Fruit fly (Drosophila melanogaster) whole organism, adult: ENCODE results near the gene tant.

ENCODE experiments used
- CG11617 ChIP-seq: fragments of 200-800 bp; sonication (Bioruptor generic); optimal IDR thresholded peaks from 2 replicates; lab custom pipeline; 2017; ENCODE audit warnings: mild to moderate bottlenecking, missing biosample characterization, missing genetic modification reagents, missing genetic modification characterization
- CG12768 ChIP-seq: fragments of 200-800 bp; sonication (Bioruptor generic); optimal IDR thresholded peaks from 2 replicates; lab custom pipeline; 2017; ENCODE audit warnings: missing biosample characterization, missing genetic modification characterization, mild to moderate bottlenecking, moderate library complexity, missing genetic modification reagents
- CG14711 ChIP-seq: fragments of 200-800 bp; sonication (Bioruptor generic); optimal IDR thresholded peaks from 2 replicates; lab custom pipeline; 2018; ENCODE audit warnings: missing biosample characterization, mild to moderate bottlenecking, missing genetic modification characterization, moderate library complexity
- CG1620 ChIP-seq: fragments of 200-800 bp; sonication (Bioruptor generic); optimal IDR thresholded peaks from 2 replicates; lab custom pipeline; 2016; ENCODE audit warnings: missing biosample characterization, missing genetic modification characterization
- CG33017 ChIP-seq: fragments of 200-800 bp; sonication (Bioruptor generic); optimal IDR thresholded peaks from 2 replicates; lab custom pipeline; 2018; ENCODE audit warnings: missing biosample characterization, mild to moderate bottlenecking, missing genetic modification characterization, moderate library complexity
- CG5204 ChIP-seq: fragments of 200-800 bp; sonication (Bioruptor generic); optimal IDR thresholded peaks from 2 replicates; lab custom pipeline; 2016; ENCODE audit warnings: missing biosample characterization, missing genetic modification characterization
- CG7045 ChIP-seq: fragments of 200-800 bp; sonication (Bioruptor generic); optimal IDR thresholded peaks from 2 replicates; lab custom pipeline; 2017; ENCODE audit warnings: missing biosample characterization, mild to moderate bottlenecking, missing genetic modification characterization
- CG7101 ChIP-seq: fragments of 200-800 bp; sonication (Bioruptor generic); optimal IDR thresholded peaks from 2 replicates; lab custom pipeline; 2018; ENCODE audit warnings: missing biosample characterization, mild to moderate bottlenecking, missing genetic modification characterization, moderate library complexity
- Clk ChIP-seq: fragments of 200-800 bp; sonication (Bioruptor generic); optimal IDR thresholded peaks from 2 replicates; lab custom pipeline; 2017; ENCODE audit warnings: missing biosample characterization, missing genetic modification characterization
- Crg-1 ChIP-seq: fragments of 200-800 bp; sonication (Bioruptor generic); optimal IDR thresholded peaks from 2 replicates; lab custom pipeline; 2016; ENCODE audit warnings: missing biosample characterization, missing genetic modification characterization
- Hr96 ChIP-seq: fragments of 200-800 bp; sonication (Bioruptor generic); optimal IDR thresholded peaks from 2 replicates; lab custom pipeline; 2016; ENCODE audit warnings: missing biosample characterization, missing genetic modification characterization
- Mnt ChIP-seq: fragments of 200-800 bp; sonication (Bioruptor generic); optimal IDR thresholded peaks from 2 replicates; lab custom pipeline; 2016; ENCODE audit warnings: missing biosample characterization, mild to moderate bottlenecking, missing genetic modification characterization
- bab1 ChIP-seq: fragments of 200-800 bp; sonication (Bioruptor generic); optimal IDR thresholded peaks from 3 replicates; lab custom pipeline; 2019; ENCODE audit warnings: missing biosample characterization, mild to moderate bottlenecking, missing genetic modification characterization, moderate library complexity
- cic ChIP-seq: fragments of 200-800 bp; sonication (Bioruptor generic); optimal IDR thresholded peaks from 2 replicates; lab custom pipeline; 2017; ENCODE audit warnings: missing biosample characterization, mild to moderate bottlenecking, missing genetic modification characterization, moderate library complexity
- cnc ChIP-seq, 2 experiments: fragments of >200 bp; optimal IDR thresholded peaks; 2 replicates each; lab custom pipeline; 2017
- kay ChIP-seq: fragments of 200-800 bp; sonication (Bioruptor generic); peaks from one replicate; lab custom pipeline; 2016; ENCODE audit warnings: missing biosample characterization, missing genetic modification characterization, borderline replicate concordance
- ovo ChIP-seq: fragments of 200-800 bp; sonication (Bioruptor generic); optimal IDR thresholded peaks from 2 replicates; lab custom pipeline; 2016; ENCODE audit warnings: missing biosample characterization, missing genetic modification characterization
- pad ChIP-seq: fragments of 200-800 bp; sonication (Bioruptor generic); optimal IDR thresholded peaks from 3 replicates; lab custom pipeline; 2017; ENCODE audit warnings: missing biosample characterization, missing genetic modification characterization, mild to moderate bottlenecking, moderate library complexity, missing genetic modification reagents
- tj ChIP-seq: fragments of 200-800 bp; sonication (Bioruptor generic); optimal IDR thresholded peaks from 3 replicates; lab custom pipeline; 2017; ENCODE audit warnings: missing biosample characterization, mild to moderate bottlenecking, missing genetic modification characterization, moderate library complexity
- toe ChIP-seq: fragments of 200-800 bp; sonication (Bioruptor generic); optimal IDR thresholded peaks from 2 replicates; lab custom pipeline; 2016; ENCODE audit warnings: missing biosample characterization, missing genetic modification characterization

The tant gene

DNA sequence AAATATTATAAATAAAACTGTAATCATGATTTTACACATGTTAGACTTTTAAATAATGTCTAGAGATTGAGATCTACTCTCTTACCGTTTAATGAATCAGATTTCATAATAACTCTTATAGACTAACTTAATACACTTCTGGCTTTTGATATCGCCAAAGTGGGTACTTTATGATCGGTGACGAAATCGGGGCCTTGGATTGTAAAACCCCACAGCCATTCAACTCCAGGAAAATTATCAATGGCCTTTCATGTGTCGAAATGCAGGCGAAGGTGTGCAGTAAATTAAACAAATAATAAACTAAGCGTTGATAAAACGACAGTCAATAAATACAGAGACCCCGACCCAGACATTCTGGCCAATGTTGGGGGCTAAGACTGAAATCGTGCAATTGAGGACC lies 18.8 kb upstream of the tant start:
- peak; percentile 21 for TF ChIP-seq Hr96 (GFP tag; lab: Kevin White, UChicago)
- TF ChIP-seq toe, result no peak
- peak; percentile 75 for TF ChIP-seq kay (GFP tag; lab: Kevin White, UChicago)
- peak; percentile 26 for TF ChIP-seq cic (GFP tag; lab: Kevin White, UChicago)
- no peak for TF ChIP-seq bab1 (GFP tag; lab: Kevin White, UChicago)
- TF ChIP-seq CG5204, result no peak
- TF ChIP-seq cnc (optimal IDR thresholded peaks at IDR 0.05; lab: Kevin White, UChicago), result no peak
- no peak for TF ChIP-seq CG33017 (tag; lab: Kevin White, UChicago)
- no peak for TF ChIP-seq CG11617
- TF ChIP-seq Crg-1 (GFP tag; lab: Kevin White, UChicago), result no peak
- no peak for TF ChIP-seq CG1620
- no peak for TF ChIP-seq ovo (GFP tag; lab: Kevin White, UChicago)
- no peak for TF ChIP-seq CG12768
- no peak for TF ChIP-seq tj
- TF ChIP-seq pad (GFP tag; lab: Kevin White, UChicago), result no peak
- no peak for TF ChIP-seq Clk
- no peak for TF ChIP-seq CG7045 (GFP tag; lab: Kevin White, UChicago)
- TF ChIP-seq CG14711 (tag; lab: Kevin White, UChicago), result no peak
- TF ChIP-seq Mnt, result no peak
- no peak for TF ChIP-seq CG7101 (tag; lab: Kevin White, UChicago)

- TF ChIP-seq CG7101 (tag; lab: Kevin White, UChicago) (no peak), bab1 (GFP tag; lab: Kevin White, UChicago) (no peak), cic (GFP tag; lab: Kevin White, UChicago) (no peak), CG11617 (no peak), CG5204 (no peak), Crg-1 (GFP tag; lab: Kevin White, UChicago) (no peak), CG1620 (no peak), cnc (optimal IDR thresholded peaks at IDR 0.05; lab: Kevin White, UChicago) (no peak), Clk (no peak), CG33017 (tag; lab: Kevin White, UChicago) (no peak), CG14711 (tag; lab: Kevin White, UChicago) (no peak)
These were observed 18.1 kb upstream of the tant start, which contains the start of gene CG6462 for dm6 chr3L:6036811-6037210. Gene CG6462, plus strand, starts transcription at chr3L:6037111.

DNA sequence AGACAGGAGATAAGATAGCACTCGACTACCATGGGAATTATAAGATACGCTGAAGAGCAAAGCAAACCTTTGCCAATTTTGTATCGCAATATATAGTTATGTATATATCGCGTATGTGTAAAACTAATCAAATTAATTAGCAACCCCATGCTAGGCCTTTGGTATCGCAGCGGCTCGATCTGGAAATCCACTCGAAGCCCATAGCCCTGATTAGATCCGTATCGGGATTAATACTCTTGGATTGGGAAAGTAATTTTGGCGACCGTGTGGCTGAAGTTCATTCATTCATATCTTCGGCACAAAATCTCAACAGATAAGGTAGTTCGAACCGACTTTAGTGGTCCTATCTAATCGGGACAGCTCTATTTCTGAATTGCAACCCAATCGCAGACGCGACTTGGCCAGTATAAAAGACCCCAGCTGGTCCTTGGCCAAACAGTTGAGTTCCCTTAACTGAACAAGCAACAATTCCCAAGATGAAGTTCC lies 16.2 kb upstream of the tant start, which contains the start of gene Jon65Aiv:
TSS of gene Jon65Aiv (plus strand) at position 436 of the 486 bp plus-strand sequence.
- TF ChIP-seq cic (GFP tag; lab: Kevin White, UChicago) (peak; percentile 15), CG5204 (no peak)

DNA sequence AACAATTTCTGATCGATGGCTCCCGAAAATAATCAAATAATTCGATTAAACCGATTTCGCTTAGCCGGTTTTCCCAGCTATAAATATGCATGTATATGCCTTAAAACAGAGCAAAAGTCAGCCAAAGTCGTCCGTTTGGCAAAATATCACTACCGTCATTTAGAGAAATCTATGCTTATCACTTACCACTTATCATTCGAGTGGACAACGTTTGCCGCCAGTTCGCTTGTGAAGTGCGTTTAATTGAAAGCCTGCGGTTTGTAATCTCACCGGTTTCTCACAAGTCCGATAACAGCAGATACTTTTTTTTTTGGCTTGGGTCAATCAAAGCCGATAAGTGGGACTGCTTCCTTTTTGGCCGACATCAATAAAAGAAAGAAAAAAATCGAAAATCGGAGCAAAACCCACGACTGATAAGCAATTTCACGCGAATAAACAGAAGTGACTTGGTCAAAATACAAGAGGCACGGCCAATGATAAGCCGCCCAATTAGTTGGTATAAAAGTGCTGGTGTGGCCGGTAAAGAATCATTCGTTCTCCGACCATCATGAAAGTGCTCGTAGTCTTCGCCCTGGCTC lies 4.6 kb upstream of the tant start, which contains the start of gene Jon65Aiii:
TSS of gene Jon65Aiii (plus strand) at position 528 of the 578 bp plus-strand sequence.
- TF ChIP-seq CG14711 (tag; lab: Kevin White, UChicago) (no peak), cic (GFP tag; lab: Kevin White, UChicago) (peak; percentile 57), CG11617 (no peak), pad (GFP tag; lab: Kevin White, UChicago) (no peak)

DNA sequence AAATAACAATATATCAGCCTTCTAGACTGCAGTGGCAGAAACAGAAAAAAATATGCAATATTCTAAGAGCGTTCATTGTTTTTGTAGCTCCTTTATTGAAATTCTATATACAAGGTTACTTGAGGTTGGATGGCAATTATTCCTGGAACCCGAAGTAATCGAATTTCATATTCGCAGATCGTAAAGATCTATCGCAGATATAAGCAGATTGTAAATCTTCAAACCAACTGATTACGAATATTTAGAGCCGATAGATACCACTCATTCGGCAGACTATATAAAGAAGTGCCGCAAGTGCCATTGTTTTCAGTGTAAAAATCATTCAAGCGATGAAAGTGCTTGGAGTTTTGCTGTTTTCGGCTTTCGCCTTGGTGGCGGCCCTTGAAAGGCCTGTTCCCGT lies 2.9 kb upstream of the tant start, which contains the start of gene Jon65Aii:
TSS of gene Jon65Aii (plus strand) at position 301 of the 400 bp plus-strand sequence.
- peak; percentile 8 for TF ChIP-seq kay (GFP tag; lab: Kevin White, UChicago)
- TF ChIP-seq CG14711 (tag; lab: Kevin White, UChicago), result no peak
- TF ChIP-seq cnc (optimal IDR thresholded peaks at IDR 0.05; lab: Kevin White, UChicago), result no peak
- no peak for TF ChIP-seq pad (GFP tag; lab: Kevin White, UChicago)

DNA sequence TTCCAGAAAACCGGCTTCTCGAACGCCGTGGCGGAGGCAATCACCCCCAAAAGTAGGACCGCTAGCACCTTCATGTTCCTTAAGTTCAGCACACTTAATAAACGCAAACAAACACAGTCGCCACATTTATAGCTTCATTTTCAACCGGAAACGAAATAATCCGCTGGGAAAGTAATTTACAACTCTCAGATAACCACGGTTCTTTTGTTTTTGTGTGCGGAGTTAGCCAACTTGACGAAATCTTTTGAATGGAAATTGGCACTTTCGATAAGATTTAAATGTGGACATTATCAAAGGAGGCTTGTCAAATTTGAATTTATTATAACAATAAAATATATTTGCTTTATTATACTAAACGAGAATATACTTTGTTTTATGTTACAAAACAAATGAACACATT lies 593 bp upstream of the tant start, which contains the start of gene Jon65Ai:
TSS of gene Jon65Ai (minus strand) at position 101 of the 400 bp plus-strand sequence.
- TF ChIP-seq CG11617 (no peak), Mnt (no peak), Crg-1 (GFP tag; lab: Kevin White, UChicago) (no peak), CG33017 (tag; lab: Kevin White, UChicago) (no peak), tj (no peak), CG14711 (tag; lab: Kevin White, UChicago) (no peak), ovo (GFP tag; lab: Kevin White, UChicago) (no peak)

dm6 chr3L:6059062-6059708 lies 4.2 kb downstream of the tant start, which contains the start of gene CG6592:
Gene CG6592, plus strand, starts transcription at chr3L:6059658.
- TF ChIP-seq CG7045 (GFP tag; lab: Kevin White, UChicago), result no peak
- TF ChIP-seq Clk, result no peak
- TF ChIP-seq Hr96 (GFP tag; lab: Kevin White, UChicago), result no peak
- TF ChIP-seq CG11617, result no peak
- TF ChIP-seq CG5204, result no peak
- TF ChIP-seq cic (GFP tag; lab: Kevin White, UChicago), result no peak
- no peak for TF ChIP-seq CG33017 (tag; lab: Kevin White, UChicago)
